Worm (Caenorhabditis elegans) whole organism, young adult: ENCODE data around the gene Y57G11B.6.

ENCODE experiments used
- C17E4.6 ChIP-seq: fragments of 200-800 bp; sonication (Bioruptor generic); IDR thresholded peaks from 2 replicates; pipeline ENCODE4 v1.3.6; 2022; ENCODE audit warnings: missing genetic modification reagents, missing genetic modification characterization, missing compliant biosample characterization
- D2030.7 ChIP-seq: fragments of 200-800 bp; sonication (Bioruptor generic); IDR thresholded peaks from 2 replicates; pipeline ENCODE4 v1.3.6; 2022; ENCODE audit warnings: missing genetic modification reagents, missing genetic modification characterization, missing compliant biosample characterization
- F22D6.2 ChIP-seq: sonication (generic microtip); optimal IDR thresholded peaks from 2 replicates; lab custom pipeline; 2016; ENCODE audit warnings: mild to moderate bottlenecking, missing genetic modification characterization, missing compliant biosample characterization
- F23B12.7 ChIP-seq: sonication (generic microtip); optimal IDR thresholded peaks from 2 replicates; lab custom pipeline; 2017; ENCODE audit warnings: missing genetic modification characterization, mild to moderate bottlenecking, missing compliant biosample characterization, antibody characterized with exemption, moderate library complexity; ENCODE audit not compliant: insufficient read depth
- F57A8.1 ChIP-seq: fragments of 200-800 bp; sonication (Bioruptor generic); optimal IDR thresholded peaks from 2 replicates; lab custom pipeline; 2018; ENCODE audit warnings: mild to moderate bottlenecking, missing genetic modification characterization, moderate library complexity, missing compliant biosample characterization
- K11D2.4 ChIP-seq: fragments of 200-800 bp; sonication (Bioruptor generic); IDR thresholded peaks from 2 replicates; pipeline ENCODE4 v1.3.6; 2022; ENCODE audit warnings: missing genetic modification reagents, missing genetic modification characterization, missing compliant biosample characterization
- K12H6.12 ChIP-seq: fragments of 200-800 bp; sonication (Bioruptor generic); optimal IDR thresholded peaks from 2 replicates; lab custom pipeline; 2018; ENCODE audit warnings: mild to moderate bottlenecking, missing genetic modification characterization, missing compliant biosample characterization
- T26A5.8 ChIP-seq: sonication (generic microtip); optimal IDR thresholded peaks from 2 replicates; lab custom pipeline; 2016; ENCODE audit warnings: missing genetic modification characterization, missing compliant biosample characterization
- akir-1 ChIP-seq: fragments of 200-800 bp; sonication (Bioruptor generic); optimal IDR thresholded peaks from 2 replicates; lab custom pipeline; 2018; ENCODE audit warnings: mild to moderate bottlenecking, missing genetic modification characterization, moderate library complexity, missing compliant biosample characterization
- attf-3 ChIP-seq: fragments of 200-800 bp; sonication (Bioruptor generic); conservative IDR thresholded peaks from 2 replicates; pipeline ENCODE4 v1.3.6; 2022; ENCODE audit warnings: missing genetic modification reagents, missing genetic modification characterization, missing compliant biosample characterization
- bed-1 ChIP-seq: fragments of 200-800 bp; sonication (Bioruptor generic); IDR thresholded peaks from 2 replicates; pipeline ENCODE4 v1.3.6; 2022; ENCODE audit warnings: missing genetic modification reagents, missing genetic modification characterization, missing compliant biosample characterization
- cebp-1 ChIP-seq, 2 experiments: fragments of 200-800 bp in 1 of 2; sonication (Bioruptor generic) in 1 of 2; sonication (generic microtip) in 1 of 2; IDR thresholded peaks in 1 of 2; optimal IDR thresholded peaks in 1 of 2; 2 replicates each; pipeline versions ENCODE4 v1.3.6 to Lab custom; 2017 to 2022; ENCODE audit warnings: missing compliant biosample characterization in 2 of 2, missing genetic modification characterization in 2 of 2, mild to moderate bottlenecking in 1 of 2, missing genetic modification reagents in 1 of 2, moderate library complexity in 1 of 2
- ceh-58 ChIP-seq: fragments of 200-800 bp; sonication (Bioruptor generic); IDR thresholded peaks from 2 replicates; pipeline ENCODE4 v1.3.6; 2022; ENCODE audit warnings: missing genetic modification characterization, missing compliant biosample characterization
- dpl-1 ChIP-seq: fragments of 150-350 bp; optimal IDR thresholded peaks from 2 replicates; lab custom pipeline; 2014; ENCODE audit warnings: missing biosample characterization, missing genetic modification reagents, missing genetic modification characterization
- egrh-3 ChIP-seq: fragments of 200-800 bp; sonication (Bioruptor generic); IDR thresholded peaks from 2 replicates; pipeline ENCODE4 v1.3.6; 2022; ENCODE audit warnings: missing genetic modification reagents, missing genetic modification characterization, missing compliant biosample characterization
- ekl-4 ChIP-seq: fragments of 200-800 bp; sonication (Bioruptor generic); IDR thresholded peaks from 2 replicates; pipeline ENCODE4 v1.3.6; 2022; ENCODE audit warnings: missing genetic modification reagents, missing genetic modification characterization, missing compliant biosample characterization
- fkh-3 ChIP-seq: sonication (generic microtip); optimal IDR thresholded peaks from 2 replicates; lab custom pipeline; 2016; ENCODE audit warnings: mild to moderate bottlenecking, missing genetic modification characterization, missing compliant biosample characterization
- hlh-12 ChIP-seq: sonication (generic microtip); optimal IDR thresholded peaks from 2 replicates; lab custom pipeline; 2016; ENCODE audit warnings: missing genetic modification characterization, missing compliant biosample characterization
- hsf-1 ChIP-seq: fragments of 200-800 bp; sonication (Bioruptor generic); IDR thresholded peaks from 2 replicates; pipeline ENCODE4 v1.3.6; 2022; ENCODE audit warnings: missing genetic modification reagents, missing genetic modification characterization, missing compliant biosample characterization
- lin-35 ChIP-seq, 3 experiments: fragments of 150-350 bp in 2 of 3; sonication (generic microtip) in 1 of 3; optimal IDR thresholded peaks; 2 replicates each; lab custom pipeline; 2014 to 2018; ENCODE audit warnings: missing biosample characterization in 3 of 3, missing genetic modification characterization in 3 of 3, missing genetic modification reagents in 3 of 3
- lin-40 ChIP-seq: sonication (generic microtip); optimal IDR thresholded peaks from 2 replicates; lab custom pipeline; 2016; ENCODE audit warnings: missing genetic modification characterization, mild to moderate bottlenecking, missing compliant biosample characterization, missing genotype, missing genetic modification reagents
- madf-3 ChIP-seq: fragments of 200-800 bp; sonication (Bioruptor generic); IDR thresholded peaks from 2 replicates; pipeline ENCODE4 v1.3.6; 2022; ENCODE audit warnings: missing genetic modification reagents, missing genetic modification characterization, missing compliant biosample characterization
- mxl-1 ChIP-seq: sonication (generic microtip); optimal IDR thresholded peaks from 2 replicates; lab custom pipeline; 2016; ENCODE audit warnings: missing genetic modification characterization, missing compliant biosample characterization
- nhr-120 ChIP-seq: fragments of 200-800 bp; sonication (Bioruptor generic); IDR thresholded peaks from 2 replicates; pipeline ENCODE4 v1.3.6; 2022; ENCODE audit warnings: missing genetic modification characterization, missing compliant biosample characterization
- pbrm-1 ChIP-seq: fragments of 200-800 bp; sonication (Bioruptor generic); IDR thresholded peaks from 2 replicates; pipeline ENCODE4 v1.3.6; 2022; ENCODE audit warnings: missing genetic modification reagents, missing genetic modification characterization, missing compliant biosample characterization
- pha-4 ChIP-seq: fragments of 150-350 bp; sonication (generic microtip); optimal IDR thresholded peaks from 2 replicates; lab custom pipeline; 2014; ENCODE audit warnings: missing biosample characterization, missing genetic modification reagents, missing genetic modification characterization
- rcor-1 ChIP-seq: fragments of 200-800 bp; sonication (Bioruptor generic); IDR thresholded peaks from 2 replicates; pipeline ENCODE4 v1.3.6; 2022; ENCODE audit warnings: missing genetic modification reagents, missing genetic modification characterization, missing compliant biosample characterization
- rec-8 ChIP-seq, 2 experiments: sonication (generic microtip); optimal IDR thresholded peaks; 2 replicates each; lab custom pipeline; 2016; ENCODE audit warnings: mild to moderate bottlenecking in 2 of 2, missing genetic modification characterization in 2 of 2, missing genetic modification reagents in 2 of 2, missing genotype in 2 of 2, missing biosample characterization in 1 of 2, missing compliant biosample characterization in 1 of 2, moderate library complexity in 1 of 2
- snpc-1.1 ChIP-seq: sonication (generic microtip); optimal IDR thresholded peaks from 2 replicates; lab custom pipeline; 2017; ENCODE audit warnings: missing genetic modification characterization, mild to moderate bottlenecking, missing compliant biosample characterization, antibody characterized with exemption, moderate library complexity, missing genotype, missing genetic modification reagents; ENCODE audit not compliant: insufficient read depth
- snpc-4 ChIP-seq, 5 experiments: fragments of 150-350 bp in 1 of 5; sonication (generic microtip) in 4 of 5; optimal IDR thresholded peaks; 2 replicates each; lab custom pipeline; 2014 to 2018; ENCODE audit warnings: missing genetic modification characterization in 5 of 5, missing biosample characterization in 3 of 5, antibody characterized with exemption in 2 of 5, mild to moderate bottlenecking in 2 of 5, missing compliant biosample characterization in 2 of 5, missing genotype in 2 of 5, moderate library complexity in 2 of 5, missing genetic modification reagents in 1 of 5
- sptf-2 ChIP-seq: fragments of 200-800 bp; sonication (Bioruptor generic); optimal IDR thresholded peaks from 2 replicates; lab custom pipeline; 2018; ENCODE audit warnings: mild to moderate bottlenecking, missing genetic modification characterization, missing compliant biosample characterization
- unc-62 ChIP-seq: fragments of 150-350 bp; optimal IDR thresholded peaks from 2 replicates; lab custom pipeline; 2014; ENCODE audit warnings: missing biosample characterization, missing genetic modification reagents, missing genetic modification characterization
- ztf-18 ChIP-seq: sonication (generic microtip); optimal IDR thresholded peaks from 2 replicates; lab custom pipeline; 2016; ENCODE audit warnings: missing genotype, mild to moderate bottlenecking, missing genetic modification characterization, missing compliant biosample characterization
- ztf-22 ChIP-seq: fragments of 200-800 bp; sonication (Bioruptor generic); optimal IDR thresholded peaks from 2 replicates; lab custom pipeline; 2018; ENCODE audit warnings: mild to moderate bottlenecking, missing genetic modification characterization, moderate library complexity, missing compliant biosample characterization
- ztf-28 ChIP-seq: fragments of 200-800 bp; sonication (Bioruptor generic); IDR thresholded peaks from 2 replicates; pipeline ENCODE4 v1.3.6; 2022; ENCODE audit warnings: missing genetic modification reagents, missing genetic modification characterization, missing compliant biosample characterization

Gene Y57G11B.6

DNA sequence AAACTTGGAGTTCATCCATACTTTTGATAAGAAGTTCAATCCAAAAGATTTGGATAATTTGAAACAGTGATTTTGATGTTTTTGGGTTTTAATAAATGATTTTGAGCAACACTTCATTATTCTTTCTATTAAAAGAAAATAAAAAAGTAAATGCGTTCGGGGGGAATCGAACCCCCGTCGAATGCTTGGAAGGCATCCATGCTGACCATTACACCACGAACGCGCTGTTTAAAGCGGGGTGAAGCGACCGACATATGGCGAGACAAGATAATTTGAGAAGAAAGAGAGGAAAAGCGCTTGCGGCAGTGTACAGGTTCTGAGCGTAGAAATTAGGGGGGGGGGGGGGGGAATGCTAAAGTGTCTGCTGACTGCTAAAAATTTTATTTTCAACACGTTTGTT lies 21.8 kb upstream of the Y57G11B.6 start (continued):
- no peak for TF ChIP-seq bed-1 (GFP tag; lab: Robert Waterston, UW)
- TF ChIP-seq pha-4 (tag; lab: Kevin White, UChicago) = no peak
- no peak for TF ChIP-seq akir-1 (GFP tag; lab: Kevin White, UChicago)

ce11 chrIV:14574282-14574869 lies 19.7 kb upstream of the Y57G11B.6 start, which contains the start of the genes Y57G11B.3 and Y57G11B.5:
TSS of gene Y57G11B.3 (minus strand) at chrIV:14574382.
TSS of gene Y57G11B.5 (plus strand) at chrIV:14574819.
- TF ChIP-seq ceh-58 (GFP tag; lab: Robert Waterston, UW) = no peak
- no peak for TF ChIP-seq fkh-3 (tag; lab: Kevin White, UChicago)
- no peak for TF ChIP-seq ekl-4 (GFP tag; lab: Robert Waterston, UW)
- TF ChIP-seq K11D2.4 (GFP tag; lab: Robert Waterston, UW) = no peak
- no peak for TF ChIP-seq dpl-1 (GFP tag; lab: Kevin White, UChicago)
- TF ChIP-seq snpc-1.1 (tag; lab: Kevin White, UChicago) = no peak
- no peak for TF ChIP-seq pbrm-1
- no peak for TF ChIP-seq attf-3 (GFP tag; lab: Robert Waterston, UW)
- no peak for TF ChIP-seq D2030.7 (GFP tag; lab: Robert Waterston, UW)
- TF ChIP-seq K12H6.12 = no peak
- TF ChIP-seq cebp-1 (GFP tag; IDR thresholded peaks at IDR 0.05; lab: Robert Waterston, UW) = no peak
- TF ChIP-seq cebp-1 (tag; optimal IDR thresholded peaks at IDR 0.05; lab: Kevin White, UChicago) = no peak
- no peak for TF ChIP-seq F23B12.7
- TF ChIP-seq egrh-3 (GFP tag; lab: Robert Waterston, UW) = no peak
- no peak for TF ChIP-seq sptf-2
- no peak for TF ChIP-seq ztf-22 (GFP tag; lab: Kevin White, UChicago)
- TF ChIP-seq madf-3 (GFP tag; lab: Robert Waterston, UW) = no peak
- no peak for TF ChIP-seq lin-40 (tag; lab: Kevin White, UChicago)
- no peak for TF ChIP-seq rcor-1 (GFP tag; lab: Robert Waterston, UW)

- TF ChIP-seq F22D6.2 (tag; lab: Kevin White, UChicago) (no peak), hsf-1 (GFP tag; lab: Robert Waterston, UW) (no peak), mxl-1 (tag; lab: Kevin White, UChicago) (no peak), hlh-12 (tag; lab: Kevin White, UChicago) (no peak)
- TF ChIP-seq, all 124 proteins: peak for 0
These were observed 18.4 kb upstream of the Y57G11B.6 start for ce11 chrIV:14573068-14573467.

DNA sequence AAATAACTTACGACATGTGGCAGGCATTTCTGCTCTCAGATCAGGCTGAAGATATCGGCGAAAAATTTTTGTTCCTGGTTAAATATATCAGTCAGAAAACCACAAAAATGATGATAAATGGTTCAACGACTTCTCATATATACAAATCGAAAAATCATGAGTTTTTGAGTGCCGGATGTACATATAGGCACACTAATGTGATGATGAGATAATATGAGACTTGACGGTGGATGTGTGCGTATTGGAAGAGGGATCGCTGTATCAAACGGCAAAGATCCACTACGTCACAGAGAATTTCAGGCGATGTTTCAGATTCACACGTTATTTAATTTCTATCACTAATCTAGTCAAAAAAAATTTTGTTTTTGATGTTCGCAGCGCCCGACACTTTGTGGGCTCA lies 17.9 kb upstream of the Y57G11B.6 start, which contains the start of gene glb-34:
Gene glb-34, minus strand, starts transcription at position 101 of the 400 bp plus-strand sequence.
- no peak for TF ChIP-seq T26A5.8 (tag; lab: Kevin White, UChicago)
- no peak for TF ChIP-seq ztf-18
- TF ChIP-seq C17E4.6 (GFP tag; lab: Robert Waterston, UW) = no peak
- TF ChIP-seq snpc-4 (GFP tag; optimal IDR thresholded peaks at IDR 0.05; lab: Kevin White, UChicago) = no peak
- TF ChIP-seq snpc-4 (tag; optimal IDR thresholded peaks at IDR 0.05; lab: Kevin White, UChicago) = no peak
- TF ChIP-seq F22D6.2 (tag; lab: Kevin White, UChicago) = no peak
- no peak for TF ChIP-seq fkh-3 (tag; lab: Kevin White, UChicago)
- no peak for TF ChIP-seq rec-8 (tag; optimal IDR thresholded peaks at IDR 0.05; lab: Kevin White, UChicago)
- TF ChIP-seq unc-62 (GFP tag; lab: Kevin White, UChicago) = no peak
- TF ChIP-seq ztf-28 (GFP tag; lab: Robert Waterston, UW) = no peak
- no peak for TF ChIP-seq lin-35 (GFP tag; optimal IDR thresholded peaks at IDR 0.05; lab: Kevin White, UChicago)
- no peak for TF ChIP-seq nhr-120
- TF ChIP-seq F57A8.1 (GFP tag; lab: Kevin White, UChicago) = no peak
- TF ChIP-seq dpl-1 (GFP tag; lab: Kevin White, UChicago) = no peak
- TF ChIP-seq K12H6.12 = no peak
